Fruit fly (Drosophila melanogaster): ENCODE results near the gene Or33c.

The Or33c gene

dm6 chr2L:11931603-11932002 is 6.2 kb upstream of the Or33c start (continued):
- TF ChIP-seq Ptx1 (GFP tag; IDR thresholded peaks at IDR 0.05) (peak; percentile 31; the same call in 1 of the 2 replicates), Rfx (GFP tag; IDR thresholded peaks at IDR 0.05) (no peak), CG33213 (GFP tag; optimal IDR thresholded peaks at IDR 0.05) (no peak), crc (GFP tag; optimal IDR thresholded peaks at IDR 0.05) (no peak), CG14710 (tag; optimal IDR thresholded peaks at IDR 0.05) (no peak), CG15601 (tag; optimal IDR thresholded peaks at IDR 0.05) (no peak), Dbx (GFP tag; IDR thresholded peaks at IDR 0.05) (peak; percentile 39; the same call in 1 of the 3 replicates), CG8089 (GFP tag; optimal IDR thresholded peaks at IDR 0.05) (no peak), CG13123 (GFP tag; optimal IDR thresholded peaks at IDR 0.05) (no peak), CG2116 (GFP tag; optimal IDR thresholded peaks at IDR 0.05) (no peak), CG4404 (GFP tag; IDR thresholded peaks at IDR 0.05) (no peak), org-1 (GFP tag; optimal IDR thresholded peaks at IDR 0.05) (no peak), ro (GFP tag; IDR thresholded peaks at IDR 0.05) (no peak), Asciz (GFP tag; optimal IDR thresholded peaks at IDR 0.05) (no peak), Neu2 (GFP tag; optimal IDR thresholded peaks at IDR 0.05; ENCODE audit: borderline replicate concordance) (no peak), CG10543 (GFP tag; optimal IDR thresholded peaks at IDR 0.05) (no peak), sob (GFP tag; IDR thresholded peaks at IDR 0.05) (no peak), Awh (GFP tag; IDR thresholded peaks at IDR 0.05) (no peak), lmd (GFP tag; IDR thresholded peaks at IDR 0.05) (no peak), exex (tag; optimal IDR thresholded peaks at IDR 0.05) (no peak), wdn (GFP tag; IDR thresholded peaks at IDR 0.05) (no peak), schlank (tag; optimal IDR thresholded peaks at IDR 0.05) (no peak), HLH54F (GFP tag; optimal IDR thresholded peaks at IDR 0.05) (no peak), CG11456 (GFP tag; IDR thresholded peaks at IDR 0.05) (0 out of 3 replicates have a peak, but pooled peaks have one; percentile 6), nmo (GFP tag; optimal IDR thresholded peaks at IDR 0.05) (peak; percentile 56), YL-1 (GFP tag; optimal IDR thresholded peaks at IDR 0.05) (no peak), br (optimal IDR thresholded peaks at IDR 0.05) (no peak), Sox102F (GFP tag; optimal IDR thresholded peaks at IDR 0.05) (peak; percentile 32), H15 (GFP tag; IDR thresholded peaks at IDR 0.05) (no peak), CG3163 (GFP tag; optimal IDR thresholded peaks at IDR 0.05) (no peak), CG4424 (GFP tag; optimal IDR thresholded peaks at IDR 0.05) (peak; percentile 11), CG10462 (GFP tag; optimal IDR thresholded peaks at IDR 0.05) (no peak), CG12659 (GFP tag; optimal IDR thresholded peaks at IDR 0.05) (peak; percentile 9), shn (GFP tag; optimal IDR thresholded peaks at IDR 0.05) (no peak), CG7839 (tag; optimal IDR thresholded peaks at IDR 0.05) (peak; percentile 54), ewg (GFP tag; optimal IDR thresholded peaks at IDR 0.05) (no peak), Hmr (GFP tag; optimal IDR thresholded peaks at IDR 0.05) (peak; percentile 27), CG8478 (optimal IDR thresholded peaks at IDR 0.05) (no peak), CG17359 (tag; optimal IDR thresholded peaks at IDR 0.05) (no peak), CG4360 (GFP tag; IDR thresholded peaks at IDR 0.05) (no peak), Mrtf (GFP tag; IDR thresholded peaks at IDR 0.05) (no peak), CG11504 (tag; optimal IDR thresholded peaks at IDR 0.05) (peak; percentile 67), CG7556 (GFP tag; optimal IDR thresholded peaks at IDR 0.05) (peak; percentile 19), CG17385 (GFP tag; optimal IDR thresholded peaks at IDR 0.05) (no peak), gem (tag; optimal IDR thresholded peaks at IDR 0.05) (peak; percentile 38), nau (GFP tag; optimal IDR thresholded peaks at IDR 0.05) (no peak), Hr51 (GFP tag; optimal IDR thresholded peaks at IDR 0.05) (peak in 1 of 2 experiments; percentile 40), CG6654 (GFP tag; optimal IDR thresholded peaks at IDR 0.05) (no peak), CG18619 (GFP tag; optimal IDR thresholded peaks at IDR 0.05) (peak; percentile 26), C15 (GFP tag; IDR thresholded peaks at IDR 0.05) (no peak), CG12942 (GFP tag; optimal IDR thresholded peaks at IDR 0.05) (no peak), ind (GFP tag; optimal IDR thresholded peaks at IDR 0.05) (peak; percentile 9)

Data from whole organism, embryonic.